Fruit fly (Drosophila melanogaster) whole organism, embryonic: ENCODE measurements around the gene CG14282.
A peak's percentile ranks its signal among the peaks of the same experiment; 100 is the strongest.

ENCODE experiments used
- Adf1 ChIP-seq: fragments of 200-800 bp; sonication (Bioruptor generic); IDR thresholded peaks from 2 replicates; pipeline ENCODE4 v1.3.6; 2022; ENCODE audit warnings: missing biosample characterization, missing genetic modification characterization
- CG12071 ChIP-seq: fragments of 200-800 bp; sonication (Bioruptor generic); optimal IDR thresholded peaks from 3 replicates; lab custom pipeline; 2018; ENCODE audit warnings: missing biosample characterization, mild to moderate bottlenecking, missing genetic modification characterization
- CG12299 ChIP-seq: fragments of 200-800 bp; sonication (Bioruptor generic); optimal IDR thresholded peaks from 2 replicates; lab custom pipeline; 2018; ENCODE audit warnings: missing biosample characterization, mild to moderate bottlenecking, missing genetic modification characterization
- CG12744 ChIP-seq: fragments of 200-800 bp; sonication (Bioruptor generic); optimal IDR thresholded peaks from 2 replicates; lab custom pipeline; 2016; ENCODE audit warnings: missing biosample characterization, missing genetic modification characterization
- CG13287 ChIP-seq: fragments of 200-800 bp; sonication (Bioruptor generic); IDR thresholded peaks from 2 replicates; pipeline ENCODE4 v1.3.6; 2022; ENCODE audit warnings: missing biosample characterization, missing genetic modification characterization; ENCODE audit not compliant: partially characterized antibody
- CG14050 ChIP-seq: fragments of 200-800 bp; sonication (Bioruptor generic); IDR thresholded peaks from 3 replicates; pipeline ENCODE4 v1.3.6; 2022; ENCODE audit warnings: missing biosample characterization, missing genetic modification characterization
- CG14860 ChIP-seq: fragments of 200-800 bp; sonication (Bioruptor generic); IDR thresholded peaks from 3 replicates; pipeline ENCODE4 v1.3.6; 2022; ENCODE audit warnings: missing biosample characterization, missing genetic modification characterization; ENCODE audit not compliant: partially characterized antibody
- CG17186 ChIP-seq: fragments of 200-800 bp; sonication (Bioruptor generic); optimal IDR thresholded peaks from 3 replicates; lab custom pipeline; 2017; ENCODE audit warnings: missing biosample characterization, missing genetic modification reagents, missing genetic modification characterization
- CG18764 ChIP-seq: fragments of 200-800 bp; sonication (Bioruptor generic); optimal IDR thresholded peaks from 3 replicates; lab custom pipeline; 2016; ENCODE audit warnings: missing biosample characterization, missing genetic modification characterization
- CG2116 ChIP-seq: fragments of 200-800 bp; sonication (Bioruptor generic); optimal IDR thresholded peaks from 3 replicates; lab custom pipeline; 2018; ENCODE audit warnings: missing biosample characterization, mild to moderate bottlenecking, missing genetic modification characterization
- CG2120 ChIP-seq: fragments of 200-800 bp; sonication (Bioruptor generic); optimal IDR thresholded peaks from 3 replicates; lab custom pipeline; 2016; ENCODE audit warnings: missing biosample characterization, missing genetic modification characterization
- CG3838 ChIP-seq: fragments of 200-800 bp; sonication (Bioruptor generic); optimal IDR thresholded peaks from 3 replicates; lab custom pipeline; 2016; ENCODE audit warnings: missing biosample characterization, missing genetic modification characterization
- CG3995 ChIP-seq: fragments of 200-800 bp; sonication (Bioruptor generic); optimal IDR thresholded peaks from 3 replicates; lab custom pipeline; 2016; ENCODE audit warnings: missing biosample characterization, missing genetic modification characterization
- CG4730 ChIP-seq: fragments of 200-800 bp; sonication (Bioruptor generic); IDR thresholded peaks from 2 replicates; pipeline ENCODE4 v1.3.6; 2022; ENCODE audit warnings: missing biosample characterization, missing genetic modification characterization
- CG6272 ChIP-seq: fragments of 200-800 bp; sonication (Bioruptor generic); IDR thresholded peaks from 2 replicates; pipeline ENCODE4 v1.3.6; 2022; ENCODE audit warnings: missing biosample characterization, missing genetic modification characterization
- CG7786 ChIP-seq: fragments of 200-800 bp; sonication (Bioruptor generic); optimal IDR thresholded peaks from 2 replicates; lab custom pipeline; 2016; ENCODE audit warnings: missing biosample characterization, missing genetic modification characterization
- CG7839 ChIP-seq: fragments of 200-800 bp; sonication (Bioruptor generic); optimal IDR thresholded peaks from 3 replicates; lab custom pipeline; 2018; ENCODE audit warnings: missing biosample characterization, mild to moderate bottlenecking, missing genetic modification characterization, moderate library complexity
- CrebB ChIP-seq: fragments of 200-800 bp; sonication (Bioruptor generic); optimal IDR thresholded peaks from 3 replicates; lab custom pipeline; 2018; ENCODE audit warnings: missing biosample characterization, mild to moderate bottlenecking, missing genetic modification characterization
- Dbx ChIP-seq: fragments of 200-800 bp; sonication (Bioruptor generic); IDR thresholded peaks from 3 replicates; pipeline ENCODE4 v1.3.6; 2022; ENCODE audit warnings: missing biosample characterization, missing genetic modification characterization
- Dfd ChIP-seq, 2 experiments: fragments of >200 bp; optimal IDR thresholded peaks; 2 replicates each; lab custom pipeline; 2017; ENCODE audit warnings: missing biosample characterization in 2 of 2, missing genetic modification characterization in 2 of 2
- HmgD ChIP-seq: fragments of 200-800 bp; sonication (Bioruptor generic); optimal IDR thresholded peaks from 3 replicates; lab custom pipeline; 2016; ENCODE audit warnings: missing biosample characterization, missing genetic modification characterization
- HmgZ ChIP-seq: fragments of 200-800 bp; sonication (Bioruptor generic); optimal IDR thresholded peaks from 2 replicates; lab custom pipeline; 2018; ENCODE audit warnings: missing biosample characterization, mild to moderate bottlenecking, missing genetic modification characterization
- Mad ChIP-seq: fragments of 200-800 bp; sonication (Bioruptor generic); optimal IDR thresholded peaks from 2 replicates; lab custom pipeline; 2016; ENCODE audit warnings: missing biosample characterization, missing genetic modification characterization
- Mes4 ChIP-seq: fragments of 200-800 bp; sonication (Bioruptor generic); optimal IDR thresholded peaks from 2 replicates; lab custom pipeline; 2016; ENCODE audit warnings: missing biosample characterization, missing genetic modification characterization
- Nf-YA ChIP-seq: fragments of 200-800 bp; sonication (Bioruptor generic); IDR thresholded peaks from 2 replicates; pipeline ENCODE4 v1.3.6; 2022; ENCODE audit warnings: missing biosample characterization, missing genetic modification characterization
- Sin3A ChIP-seq: fragments of >200 bp; optimal IDR thresholded peaks from 2 replicates; lab custom pipeline; 2018
- ara ChIP-seq: fragments of 200-800 bp; sonication (Bioruptor generic); IDR thresholded peaks from 2 replicates; pipeline ENCODE4 v1.3.6; 2022; ENCODE audit warnings: missing biosample characterization, missing genetic modification characterization
- bcd ChIP-seq: fragments of 200-800 bp; sonication (Bioruptor generic); optimal IDR thresholded peaks from 2 replicates; lab custom pipeline; 2017; ENCODE audit warnings: missing biosample characterization, mild to moderate bottlenecking, missing genetic modification characterization
- ems ChIP-seq: fragments of 200-800 bp; sonication (Bioruptor generic); optimal IDR thresholded peaks from 3 replicates; lab custom pipeline; 2016; ENCODE audit warnings: missing biosample characterization, missing genetic modification characterization
- fd3F ChIP-seq: fragments of 200-800 bp; sonication (Bioruptor generic); optimal IDR thresholded peaks from 2 replicates; lab custom pipeline; 2018; ENCODE audit warnings: missing biosample characterization, mild to moderate bottlenecking, missing genetic modification characterization, moderate library complexity
- ftz-f1 ChIP-seq: fragments of 200-800 bp; sonication (Bioruptor generic); optimal IDR thresholded peaks from 2 replicates; lab custom pipeline; 2016; ENCODE audit warnings: missing biosample characterization, missing genetic modification characterization
- gem ChIP-seq: fragments of 200-800 bp; sonication (Bioruptor generic); optimal IDR thresholded peaks from 2 replicates; lab custom pipeline; 2019; ENCODE audit warnings: missing biosample characterization, mild to moderate bottlenecking, missing genetic modification characterization, moderate library complexity
- grau ChIP-seq: fragments of 200-800 bp; optimal IDR thresholded peaks from 3 replicates; lab custom pipeline; 2019; ENCODE audit warnings: missing biosample characterization, mild to moderate bottlenecking, missing genetic modification characterization, moderate library complexity
- pho ChIP-seq: fragments of 200-800 bp; sonication (Bioruptor generic); optimal IDR thresholded peaks from 2 replicates; lab custom pipeline; 2016; ENCODE audit warnings: missing biosample characterization, missing genetic modification characterization
- prd ChIP-seq, 3 experiments: fragments of >200 bp in 2 of 3; fragments of 200-800 bp in 1 of 3; sonication (Bioruptor generic) in 1 of 3; optimal IDR thresholded peaks in 2 of 3; IDR thresholded peaks in 1 of 3; 2 replicates in 2 of 3; 3 replicates in 1 of 3; pipeline versions ENCODE4 v1.3.6 to Lab custom; 2017 to 2022; ENCODE audit warnings: missing biosample characterization in 1 of 3, missing genetic modification characterization in 1 of 3
- psq ChIP-seq: fragments of 200-800 bp; sonication (Bioruptor generic); optimal IDR thresholded peaks from 2 replicates; lab custom pipeline; 2017; ENCODE audit warnings: missing biosample characterization, missing genetic modification characterization
- pum ChIP-seq: fragments of 200-800 bp; sonication (Bioruptor generic); optimal IDR thresholded peaks from 2 replicates; lab custom pipeline; 2016; ENCODE audit warnings: missing biosample characterization, missing genetic modification characterization
- ranshi ChIP-seq: fragments of 200-800 bp; sonication (Bioruptor generic); IDR thresholded peaks from 2 replicates; pipeline ENCODE4 v1.3.6; 2022; ENCODE audit warnings: missing biosample characterization, missing genetic modification characterization
- seq ChIP-seq: fragments of 200-800 bp; sonication (Bioruptor generic); IDR thresholded peaks from 2 replicates; pipeline ENCODE4 v1.3.6; 2022; ENCODE audit warnings: missing biosample characterization, missing genetic modification characterization
- slbo ChIP-seq: fragments of 200-800 bp; sonication (Bioruptor generic); IDR thresholded peaks from 2 replicates; pipeline ENCODE4 v1.3.6; 2022; ENCODE audit warnings: missing biosample characterization, missing genetic modification characterization
- tio ChIP-seq: fragments of 200-800 bp; sonication (Bioruptor generic); optimal IDR thresholded peaks from 2 replicates; lab custom pipeline; 2017; ENCODE audit warnings: missing biosample characterization, missing genetic modification characterization, inconsistent platforms
- trem ChIP-seq: fragments of 200-800 bp; optimal IDR thresholded peaks from 3 replicates; lab custom pipeline; 2019; ENCODE audit warnings: missing biosample characterization, mild to moderate bottlenecking, missing genetic modification characterization, moderate library complexity

CG14282 gene

dm6 chr3R:19153502-19153983 is 23.3 kb upstream of the CG14282 start, which contains the start of gene CG5835 (continued):
- TF ChIP-seq CG4730 (GFP tag; lab: Robert Waterston, UW) (no peak), Mes4 (no peak), psq (GFP tag; lab: Kevin White, UChicago) (no peak), Sin3A (lab: Kevin White, UChicago) (no peak), ranshi (peak; percentile 36; the same call in 1 of the 2 replicates), CG7786 (GFP tag; lab: Kevin White, UChicago) (peak; percentile 16), CG12299 (tag; lab: Kevin White, UChicago) (peak; percentile 28), CG3995 (GFP tag; lab: Kevin White, UChicago) (peak; percentile 81), grau (tag; lab: Kevin White, UChicago) (peak; percentile 23), CG12744 (GFP tag; lab: Kevin White, UChicago) (no peak), pum (no peak), Dfd (GFP tag; optimal IDR thresholded peaks at IDR 0.05; lab: Kevin White, UChicago) (no peak), CG6272 (GFP tag; lab: Robert Waterston, UW) (no peak), Nf-YA (GFP tag; lab: Robert Waterston, UW) (no peak), CG3838 (GFP tag; lab: Kevin White, UChicago) (no peak), CrebB (tag; lab: Kevin White, UChicago) (peak; percentile 26), Dbx (GFP tag; lab: Robert Waterston, UW) (peak; percentile 31; the same call in 2 of the 3 replicates), trem (tag; lab: Kevin White, UChicago) (no peak), bcd (GFP tag; lab: Kevin White, UChicago) (no peak), CG2116 (GFP tag; lab: Kevin White, UChicago) (peak; percentile 16), CG17186 (no peak), CG18764 (GFP tag; lab: Kevin White, UChicago) (no peak), fd3F (GFP tag; lab: Kevin White, UChicago) (no peak), gem (peak; percentile 26), tio (GFP tag; lab: Kevin White, UChicago) (no peak), CG14050 (GFP tag; lab: Robert Waterston, UW) (no peak), HmgZ (tag; lab: Kevin White, UChicago) (peak; percentile 52), seq (peak; percentile 38; the same call in 1 of the 2 replicates), CG13287 (GFP tag; lab: Robert Waterston, UW) (peak; percentile 56; the same call in 1 of the 2 replicates), ara (no peak), ems (no peak), CG14860 (GFP tag; lab: Robert Waterston, UW) (no peak), prd (optimal IDR thresholded peaks at IDR 0.05; lab: Kevin White, UChicago) (no peak), prd (GFP tag; IDR thresholded peaks at IDR 0.05; lab: Robert Waterston, UW) (no peak), Adf1 (GFP tag; lab: Robert Waterston, UW) (peak; percentile 35; the same call in 1 of the 2 replicates), CG2120 (peak; percentile 63), CG7839 (tag; lab: Kevin White, UChicago) (peak; percentile 12), CG12071 (GFP tag; lab: Kevin White, UChicago) (peak; percentile 20), pho (GFP tag; lab: Kevin White, UChicago) (no peak), ftz-f1 (GFP tag; lab: Kevin White, UChicago) (peak; percentile 8), slbo (GFP tag; lab: Robert Waterston, UW) (peak; percentile 50), Mad (no peak), HmgD (GFP tag; lab: Kevin White, UChicago) (no peak)
